Worm (Caenorhabditis elegans) whole organism, L2 larva: ENCODE measurements around the gene F23B2.10.
A peak's percentile ranks its signal among the peaks of the same experiment; 100 is the strongest.

Experiments used
- C34F6.9 ChIP-seq: fragments of 150-350 bp; optimal IDR thresholded peaks from 2 replicates; lab custom pipeline; 2014; ENCODE audit warnings: missing biosample characterization, missing genetic modification characterization
- F13H6.1 ChIP-seq: sonication (generic microtip); optimal IDR thresholded peaks from 2 replicates; lab custom pipeline; 2016; ENCODE audit warnings: missing genetic modification characterization, missing compliant biosample characterization
- R02D3.7 ChIP-seq: fragments of 150-350 bp; optimal IDR thresholded peaks from 2 replicates; lab custom pipeline; 2014; ENCODE audit warnings: missing biosample characterization, missing genetic modification characterization
- Y55F3AM.14 ChIP-seq: fragments of 200-800 bp; sonication (Bioruptor generic); optimal IDR thresholded peaks from 2 replicates; lab custom pipeline; 2018; ENCODE audit warnings: mild to moderate bottlenecking, missing genetic modification characterization, missing compliant biosample characterization
- blmp-1 ChIP-seq: sonication (generic microtip); optimal IDR thresholded peaks from 2 replicates; lab custom pipeline; 2017; ENCODE audit warnings: missing genetic modification characterization, mild to moderate bottlenecking, missing compliant biosample characterization, antibody characterized with exemption, moderate library complexity; ENCODE audit not compliant: insufficient read depth
- ceh-16 ChIP-seq: fragments of 150-350 bp; optimal IDR thresholded peaks from 2 replicates; lab custom pipeline; 2014; ENCODE audit warnings: missing biosample characterization, missing genetic modification characterization
- ceh-82 ChIP-seq: fragments of 150-350 bp; optimal IDR thresholded peaks from 2 replicates; lab custom pipeline; 2014; ENCODE audit warnings: missing biosample characterization, missing genetic modification characterization
- crh-2 ChIP-seq: sonication (generic microtip); optimal IDR thresholded peaks from 2 replicates; lab custom pipeline; 2017; ENCODE audit warnings: missing biosample characterization, missing genetic modification characterization
- dmd-4 ChIP-seq: sonication (generic microtip); optimal IDR thresholded peaks from 2 replicates; lab custom pipeline; 2017; ENCODE audit warnings: missing biosample characterization, missing genetic modification characterization
- egl-27 ChIP-seq: sonication (generic microtip); optimal IDR thresholded peaks from 3 replicates; lab custom pipeline; 2017; ENCODE audit warnings: missing biosample characterization, missing genetic modification reagents, missing genetic modification characterization
- elt-1 ChIP-seq: fragments of 150-350 bp; optimal IDR thresholded peaks from 2 replicates; lab custom pipeline; 2014; ENCODE audit warnings: missing biosample characterization, missing genetic modification characterization
- fos-1 ChIP-seq: fragments of 150-350 bp; optimal IDR thresholded peaks from 2 replicates; lab custom pipeline; 2014; ENCODE audit warnings: missing biosample characterization, missing genetic modification characterization
- lin-11 ChIP-seq: fragments of 150-350 bp; sonication (generic microtip); optimal IDR thresholded peaks from 2 replicates; lab custom pipeline; 2014; ENCODE audit warnings: missing biosample characterization, missing genetic modification characterization, inconsistent platforms, mixed read lengths
- lin-13 ChIP-seq: fragments of 150-350 bp; optimal IDR thresholded peaks from 2 replicates; lab custom pipeline; 2014; ENCODE audit warnings: missing biosample characterization, missing genetic modification reagents, missing genetic modification characterization
- lin-39 ChIP-seq: fragments of 150-350 bp; optimal IDR thresholded peaks from 2 replicates; lab custom pipeline; 2014; ENCODE audit warnings: missing biosample characterization, missing genetic modification reagents, missing genetic modification characterization
- lsy-2 ChIP-seq, 2 experiments: fragments of 150-350 bp in 1 of 2; sonication (generic microtip) in 1 of 2; optimal IDR thresholded peaks; 2 replicates each; lab custom pipeline; 2014 to 2017; ENCODE audit warnings: missing biosample characterization in 2 of 2, missing genetic modification characterization in 2 of 2
- mab-5 ChIP-seq: fragments of 150-350 bp; optimal IDR thresholded peaks from 2 replicates; lab custom pipeline; 2014; ENCODE audit warnings: missing biosample characterization, missing genetic modification characterization
- mbf-1 ChIP-seq: sonication (generic microtip); optimal IDR thresholded peaks from 2 replicates; lab custom pipeline; 2017; ENCODE audit warnings: missing biosample characterization, missing genetic modification characterization
- mdl-1 ChIP-seq, 2 experiments: fragments of 150-350 bp in 1 of 2; sonication (generic microtip) in 1 of 2; optimal IDR thresholded peaks; 2 replicates each; lab custom pipeline; 2017; ENCODE audit warnings: missing biosample characterization in 2 of 2, missing genetic modification characterization in 2 of 2
- nhr-12 ChIP-seq: fragments of 150-350 bp; optimal IDR thresholded peaks from 2 replicates; lab custom pipeline; 2014; ENCODE audit warnings: missing biosample characterization, missing genetic modification characterization
- nhr-129 ChIP-seq: fragments of 150-350 bp; optimal IDR thresholded peaks from 2 replicates; lab custom pipeline; 2014; ENCODE audit warnings: missing biosample characterization, missing genetic modification characterization
- nhr-21 ChIP-seq: fragments of 150-350 bp; optimal IDR thresholded peaks from 2 replicates; lab custom pipeline; 2014; ENCODE audit warnings: missing biosample characterization, missing genetic modification characterization
- nhr-23 ChIP-seq: fragments of 150-350 bp; optimal IDR thresholded peaks from 2 replicates; lab custom pipeline; 2014; ENCODE audit warnings: missing biosample characterization, missing genetic modification reagents, missing genetic modification characterization
- nhr-25 ChIP-seq: fragments of 150-350 bp; sonication (generic microtip); optimal IDR thresholded peaks from 3 replicates; lab custom pipeline; 2014; ENCODE audit warnings: missing biosample characterization, missing genetic modification characterization
- nhr-6 ChIP-seq: fragments of 150-350 bp; optimal IDR thresholded peaks from 2 replicates; lab custom pipeline; 2014; ENCODE audit warnings: missing biosample characterization, missing genetic modification characterization
- nhr-77 ChIP-seq: fragments of 150-350 bp; optimal IDR thresholded peaks from 2 replicates; lab custom pipeline; 2014; ENCODE audit warnings: missing biosample characterization, missing genetic modification characterization
- skn-1 ChIP-seq: sonication (generic microtip); optimal IDR thresholded peaks from 2 replicates; lab custom pipeline; 2017; ENCODE audit warnings: missing biosample characterization, missing genetic modification characterization
- sma-3 ChIP-seq: sonication (generic microtip); optimal IDR thresholded peaks from 2 replicates; lab custom pipeline; 2016; ENCODE audit warnings: missing genetic modification reagents, missing genetic modification characterization, missing compliant biosample characterization
- sma-9 ChIP-seq, 2 experiments: fragments of 150-350 bp in 1 of 2; sonication (generic microtip) in 1 of 2; optimal IDR thresholded peaks; 2 replicates each; lab custom pipeline; 2014 to 2016; ENCODE audit warnings: missing genetic modification characterization in 2 of 2, mild to moderate bottlenecking in 1 of 2, missing biosample characterization in 1 of 2, missing compliant biosample characterization in 1 of 2, missing genetic modification reagents in 1 of 2, moderate library complexity in 1 of 2
- snpc-4 ChIP-seq: fragments of 150-350 bp; optimal IDR thresholded peaks from 2 replicates; lab custom pipeline; 2014; ENCODE audit warnings: missing biosample characterization, missing genetic modification characterization
- unc-55 ChIP-seq: fragments of 150-350 bp; sonication (generic microtip); optimal IDR thresholded peaks from 3 replicates; lab custom pipeline; 2014; ENCODE audit warnings: missing biosample characterization, missing genetic modification reagents, missing genetic modification characterization
- zag-1 ChIP-seq: fragments of 150-350 bp; optimal IDR thresholded peaks from 2 replicates; lab custom pipeline; 2014; ENCODE audit warnings: missing biosample characterization, missing genetic modification characterization
- ztf-1 ChIP-seq: fragments of 200-800 bp; sonication (Bioruptor generic); conservative IDR thresholded peaks from 2 replicates; pipeline ENCODE4 v1.3.6; 2022; ENCODE audit warnings: missing genetic modification characterization, missing compliant biosample characterization
- ztf-4 ChIP-seq: fragments of 150-350 bp; optimal IDR thresholded peaks from 2 replicates; lab custom pipeline; 2014; ENCODE audit warnings: missing biosample characterization, missing genetic modification characterization

Gene F23B2.10

DNA sequence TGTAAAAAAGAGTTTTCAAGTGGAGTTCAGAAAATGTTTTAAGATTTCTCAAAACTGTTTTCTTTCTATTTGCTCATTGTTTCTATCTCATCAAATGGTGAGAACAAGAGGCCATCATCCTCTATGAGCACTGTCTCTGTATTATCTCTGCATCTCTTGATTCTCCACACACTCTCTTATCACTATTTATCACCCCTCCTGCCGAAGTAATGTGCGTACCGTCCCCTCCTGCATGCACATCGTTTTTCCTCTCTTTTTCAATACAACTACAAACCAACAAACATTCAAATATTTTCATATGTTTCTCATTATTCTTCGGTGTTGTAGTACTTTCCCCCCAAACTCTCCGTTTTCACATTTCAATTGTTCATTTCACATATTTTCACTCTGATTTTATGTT, 37.7 kb downstream of the F23B2.10 start:
- no peak for TF ChIP-seq egl-27 (tag; lab: Kevin White, UChicago)
- no peak for TF ChIP-seq sma-9 (GFP tag; optimal IDR thresholded peaks at IDR 0.05; lab: Kevin White, UChicago)
- no peak for TF ChIP-seq sma-9 (tag; optimal IDR thresholded peaks at IDR 0.05; lab: Kevin White, UChicago)
- no peak for TF ChIP-seq nhr-129 (tag; lab: Kevin White, UChicago)
- TF ChIP-seq mdl-1 (tag; optimal IDR thresholded peaks at IDR 0.05; lab: Kevin White, UChicago): no peak
- no peak for TF ChIP-seq Y55F3AM.14 (GFP tag; lab: Kevin White, UChicago)
- no peak for TF ChIP-seq lin-11 (tag; lab: Kevin White, UChicago)
- TF ChIP-seq fos-1: peak; percentile 89

DNA sequence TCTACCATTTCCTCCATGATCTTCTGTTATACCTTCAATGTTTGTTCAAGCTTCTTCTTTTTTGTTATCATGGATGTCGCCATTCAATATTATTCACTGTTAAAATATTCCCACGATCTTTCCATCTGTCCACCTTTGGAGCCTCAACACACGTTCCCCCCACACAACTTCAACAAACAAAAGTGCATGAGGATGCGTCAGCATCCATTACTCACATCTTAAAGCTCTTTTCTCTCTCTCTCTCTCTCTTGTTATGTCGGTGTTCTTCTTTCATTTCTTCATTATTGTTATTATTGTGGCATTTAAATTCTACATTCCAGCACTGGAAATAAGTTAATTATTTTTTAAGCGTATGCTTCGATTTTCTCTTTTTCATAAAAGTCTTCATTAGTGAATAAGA, 40.1 kb downstream of the F23B2.10 start:
- TF ChIP-seq nhr-23 (no peak), lin-39 (tag; lab: Kevin White, UChicago) (no peak), F13H6.1 (tag; lab: Kevin White, UChicago) (no peak), nhr-25 (tag; lab: Kevin White, UChicago) (no peak), dmd-4 (tag; lab: Kevin White, UChicago) (no peak), sma-3 (GFP tag; lab: Kevin White, UChicago) (no peak), C34F6.9 (tag; lab: Kevin White, UChicago) (no peak), lsy-2 (tag; optimal IDR thresholded peaks at IDR 0.05; lab: Kevin White, UChicago) (no peak), egl-27 (tag; lab: Kevin White, UChicago) (no peak), nhr-12 (no peak), nhr-6 (tag; lab: Kevin White, UChicago) (no peak), sma-9 (GFP tag; optimal IDR thresholded peaks at IDR 0.05; lab: Kevin White, UChicago) (no peak), sma-9 (tag; optimal IDR thresholded peaks at IDR 0.05; lab: Kevin White, UChicago) (no peak), ceh-16 (no peak), nhr-129 (tag; lab: Kevin White, UChicago) (no peak), nhr-77 (tag; lab: Kevin White, UChicago) (no peak), ztf-4 (tag; lab: Kevin White, UChicago) (no peak)

DNA sequence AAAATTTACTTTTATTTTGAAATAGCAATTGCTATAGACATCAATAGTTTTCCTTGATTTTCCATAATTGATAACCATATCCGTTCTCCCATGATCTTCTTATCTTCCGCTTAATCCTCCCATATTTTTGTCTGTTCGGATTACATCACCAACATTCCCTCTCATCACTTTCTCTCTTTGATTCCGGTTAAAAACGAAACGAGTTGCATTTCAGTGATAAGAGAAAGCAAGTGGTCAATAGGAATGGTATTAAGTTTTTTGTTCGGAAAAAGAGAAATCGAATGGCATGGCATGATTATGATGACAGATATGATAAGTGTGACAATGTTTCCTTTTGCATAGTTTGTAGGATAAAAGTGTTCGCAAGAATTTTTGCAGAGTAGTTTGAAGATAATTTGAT, 42.1 kb downstream of the F23B2.10 start:
- TF ChIP-seq blmp-1 (tag; lab: Kevin White, UChicago) (peak; percentile 76), zag-1 (no peak), R02D3.7 (tag; lab: Kevin White, UChicago) (no peak), snpc-4 (tag; lab: Kevin White, UChicago) (no peak), nhr-21 (tag; lab: Kevin White, UChicago) (peak; percentile 0), C34F6.9 (tag; lab: Kevin White, UChicago) (no peak), unc-55 (GFP tag; lab: Kevin White, UChicago) (no peak), ceh-82 (no peak), egl-27 (tag; lab: Kevin White, UChicago) (no peak), nhr-23 (no peak), ztf-1 (no peak), fos-1 (peak; percentile 93)

DNA sequence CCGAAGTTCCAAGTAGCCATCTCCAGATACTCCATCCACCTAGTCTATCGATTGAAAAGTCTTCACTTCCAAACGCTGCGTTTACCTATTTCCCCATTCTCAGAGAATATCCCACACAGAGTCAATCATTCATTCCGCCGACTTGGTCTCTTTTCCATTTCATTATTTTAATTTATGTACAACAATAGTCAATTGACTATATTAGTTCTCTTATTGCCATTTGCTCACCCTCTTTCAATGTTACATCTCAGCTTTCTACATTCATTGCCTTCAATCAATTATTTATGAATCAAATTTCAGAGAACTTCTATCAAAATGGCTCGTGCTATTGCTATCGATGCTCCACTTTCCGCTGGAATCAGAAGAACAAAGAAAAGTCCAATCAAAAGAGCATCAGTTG, 45.5 kb downstream of the F23B2.10 start, which contains the start of gene aly-1:
Gene aly-1 (plus strand): TSS at position 301 of the 400 bp plus-strand sequence.
- no peak for TF ChIP-seq skn-1 (tag; lab: Kevin White, UChicago)
- TF ChIP-seq mab-5: no peak

DNA sequence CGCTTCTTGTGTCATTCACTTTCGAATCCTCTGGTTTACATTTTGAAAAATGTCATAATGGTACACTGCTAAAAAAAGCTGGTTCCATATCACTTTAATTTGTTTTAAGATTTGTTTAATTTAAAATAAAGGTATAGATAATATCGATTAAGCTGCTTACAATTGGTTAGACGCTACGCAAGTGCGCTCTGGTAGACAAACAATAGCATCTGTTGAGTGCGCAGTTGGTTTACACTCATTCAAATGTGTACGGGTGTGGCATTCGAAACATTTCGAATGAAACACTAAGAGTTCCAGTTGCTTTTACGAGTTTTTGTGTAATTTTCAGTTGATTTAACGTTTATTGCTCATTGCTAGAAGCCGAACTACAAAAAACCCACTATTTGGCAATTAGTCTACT, 46.7 kb downstream of the F23B2.10 start:
- TF ChIP-seq fos-1 (peak; percentile 23), mbf-1 (tag; lab: Kevin White, UChicago) (no peak), ztf-1 (no peak), nhr-129 (tag; lab: Kevin White, UChicago) (peak; percentile 65), elt-1 (tag; lab: Kevin White, UChicago) (no peak), lsy-2 (tag; optimal IDR thresholded peaks at IDR 0.05; lab: Kevin White, UChicago) (peak in 1 of 2 experiments; percentile 70), sma-3 (GFP tag; lab: Kevin White, UChicago) (no peak), crh-2 (peak; percentile 7), lin-13 (GFP tag; lab: Kevin White, UChicago) (no peak), C34F6.9 (tag; lab: Kevin White, UChicago) (peak; percentile 85), unc-55 (GFP tag; lab: Kevin White, UChicago) (peak; percentile 58)
